Fruit fly (Drosophila melanogaster) whole organism, prepupa: ENCODE measurements around the gene CG6287.

Experiments used
- Blimp-1 ChIP-seq: fragments of 200-800 bp; sonication (Bioruptor generic); optimal IDR thresholded peaks from 3 replicates; lab custom pipeline; 2017; ENCODE audit warnings: missing biosample characterization, missing genetic modification characterization, mild to moderate bottlenecking, moderate library complexity, missing genetic modification reagents
- CG10631 ChIP-seq: fragments of 200-800 bp; sonication (Bioruptor generic); optimal IDR thresholded peaks from 2 replicates; lab custom pipeline; 2016; ENCODE audit warnings: missing biosample characterization, missing genetic modification characterization
- CG10669 ChIP-seq: fragments of 200-800 bp; sonication (Bioruptor generic); optimal IDR thresholded peaks from 3 replicates; lab custom pipeline; 2018; ENCODE audit warnings: missing biosample characterization, mild to moderate bottlenecking, missing genetic modification characterization, moderate library complexity
- CG11294 ChIP-seq: fragments of 200-800 bp; sonication (Bioruptor generic); IDR thresholded peaks from 2 replicates; pipeline ENCODE4 v1.3.6; 2022; ENCODE audit warnings: missing biosample characterization, missing genetic modification characterization
- CG11762 ChIP-seq: fragments of 200-800 bp; sonication (Bioruptor generic); optimal IDR thresholded peaks from 3 replicates; lab custom pipeline; 2016; ENCODE audit warnings: missing biosample characterization, missing genetic modification characterization; ENCODE audit not compliant: insufficient read depth
- CG11902 ChIP-seq: fragments of 200-800 bp; sonication (Bioruptor generic); optimal IDR thresholded peaks from 3 replicates; lab custom pipeline; 2016; ENCODE audit warnings: missing biosample characterization, missing genetic modification characterization
- CG15336 ChIP-seq: fragments of 200-800 bp; sonication (Bioruptor generic); IDR thresholded peaks from 2 replicates; pipeline ENCODE4 v1.3.6; 2022; ENCODE audit warnings: missing biosample characterization, missing genetic modification characterization
- CG1621 ChIP-seq: fragments of 200-800 bp; sonication (Bioruptor generic); optimal IDR thresholded peaks from 3 replicates; lab custom pipeline; 2018; ENCODE audit warnings: missing biosample characterization, mild to moderate bottlenecking, missing genetic modification characterization
- CG16779 ChIP-seq: fragments of 200-800 bp; sonication (Bioruptor generic); optimal IDR thresholded peaks from 3 replicates; lab custom pipeline; 2017; ENCODE audit warnings: missing biosample characterization, mild to moderate bottlenecking, missing genetic modification characterization
- CG3032 ChIP-seq: fragments of 200-800 bp; optimal IDR thresholded peaks from 2 replicates; lab custom pipeline; 2019; ENCODE audit warnings: missing biosample characterization, mild to moderate bottlenecking, missing genetic modification characterization, moderate library complexity
- CG31627 ChIP-seq: fragments of 200-800 bp; sonication (Bioruptor generic); optimal IDR thresholded peaks from 3 replicates; lab custom pipeline; 2016; ENCODE audit warnings: missing biosample characterization, missing genetic modification characterization
- CG32006 ChIP-seq: fragments of 200-800 bp; sonication (Bioruptor generic); optimal IDR thresholded peaks from 3 replicates; lab custom pipeline; 2017; ENCODE audit warnings: missing biosample characterization, mild to moderate bottlenecking, missing genetic modification characterization
- CG4318 ChIP-seq: fragments of 200-800 bp; sonication (Bioruptor generic); optimal IDR thresholded peaks from 3 replicates; lab custom pipeline; 2017; ENCODE audit warnings: missing biosample characterization, mild to moderate bottlenecking, missing genetic modification characterization
- CG6276 ChIP-seq: fragments of 200-800 bp; sonication (Bioruptor generic); optimal IDR thresholded peaks from 2 replicates; lab custom pipeline; 2017; ENCODE audit warnings: missing biosample characterization, mild to moderate bottlenecking, missing genetic modification characterization
- CG6792 ChIP-seq: fragments of 200-800 bp; sonication (Bioruptor generic); optimal IDR thresholded peaks from 3 replicates; lab custom pipeline; 2016; ENCODE audit warnings: missing biosample characterization, missing genetic modification characterization
- CG6854 ChIP-seq: fragments of 200-800 bp; sonication (Bioruptor generic); optimal IDR thresholded peaks from 2 replicates; lab custom pipeline; 2017; ENCODE audit warnings: missing biosample characterization, mild to moderate bottlenecking, missing genetic modification characterization
- CG7368 ChIP-seq: fragments of 200-800 bp; sonication (Bioruptor generic); optimal IDR thresholded peaks from 3 replicates; lab custom pipeline; 2016; ENCODE audit warnings: missing biosample characterization, missing genetic modification characterization
- CG8319 ChIP-seq: fragments of 200-800 bp; sonication (Bioruptor generic); optimal IDR thresholded peaks from 3 replicates; lab custom pipeline; 2016; ENCODE audit warnings: missing biosample characterization, missing genetic modification characterization
- CG8632 ChIP-seq: fragments of 200-800 bp; sonication (Bioruptor generic); optimal IDR thresholded peaks from 3 replicates; lab custom pipeline; 2016; ENCODE audit warnings: missing biosample characterization, missing genetic modification characterization
- CG9139 ChIP-seq: fragments of 200-800 bp; sonication (Bioruptor generic); optimal IDR thresholded peaks from 3 replicates; lab custom pipeline; 2017; ENCODE audit warnings: missing biosample characterization, mild to moderate bottlenecking, missing genetic modification characterization
- Eip75B ChIP-seq: fragments of 200-800 bp; sonication (Bioruptor generic); optimal IDR thresholded peaks from 3 replicates; lab custom pipeline; 2016; ENCODE audit warnings: missing biosample characterization, missing genetic modification characterization
- Eip78C ChIP-seq: fragments of 200-800 bp; sonication (Bioruptor generic); peaks from one replicate; lab custom pipeline; 2016; ENCODE audit warnings: missing biosample characterization, missing genetic modification characterization
- Eip93F ChIP-seq: fragments of 200-800 bp; sonication (Bioruptor generic); optimal IDR thresholded peaks from 2 replicates; lab custom pipeline; 2016; ENCODE audit warnings: missing biosample characterization, mild to moderate bottlenecking, missing genetic modification characterization
- Ets96B ChIP-seq: fragments of 200-800 bp; optimal IDR thresholded peaks from 2 replicates; lab custom pipeline; 2019; ENCODE audit warnings: missing biosample characterization, mild to moderate bottlenecking, missing genetic modification characterization, moderate library complexity
- Gug ChIP-seq: fragments of 200-800 bp; sonication (Bioruptor generic); IDR thresholded peaks from 2 replicates; pipeline ENCODE4 v1.3.6; 2022; ENCODE audit warnings: missing biosample characterization, missing genetic modification characterization
- Hr38 ChIP-seq: sonication (Bioruptor generic); optimal IDR thresholded peaks from 2 replicates; lab custom pipeline; 2016; ENCODE audit warnings: missing biosample characterization, missing genetic modification characterization
- Lpt ChIP-seq: fragments of 200-800 bp; sonication (Bioruptor generic); optimal IDR thresholded peaks from 3 replicates; lab custom pipeline; 2016; ENCODE audit warnings: missing biosample characterization, missing genetic modification characterization
- OdsH ChIP-seq: fragments of 200-800 bp; sonication (Bioruptor generic); optimal IDR thresholded peaks from 3 replicates; lab custom pipeline; 2016; ENCODE audit warnings: missing biosample characterization, missing genetic modification characterization
- Sox102F ChIP-seq: fragments of 200-800 bp; sonication (Bioruptor generic); optimal IDR thresholded peaks from 2 replicates; lab custom pipeline; 2016; ENCODE audit warnings: missing biosample characterization, mild to moderate bottlenecking, missing genetic modification characterization
- Sox14 ChIP-seq: fragments of 200-800 bp; sonication (Bioruptor generic); optimal IDR thresholded peaks from 3 replicates; lab custom pipeline; 2016; ENCODE audit warnings: missing biosample characterization, missing genetic modification characterization
- Sox15 ChIP-seq: fragments of 200-800 bp; sonication (Bioruptor generic); optimal IDR thresholded peaks from 3 replicates; lab custom pipeline; 2016; ENCODE audit warnings: missing biosample characterization, missing genetic modification characterization
- achi ChIP-seq: fragments of 200-800 bp; sonication (Bioruptor generic); optimal IDR thresholded peaks from 3 replicates; lab custom pipeline; 2016; ENCODE audit warnings: missing biosample characterization, missing genetic modification characterization
- acj6 ChIP-seq: fragments of 200-800 bp; sonication (Bioruptor generic); optimal IDR thresholded peaks from 3 replicates; lab custom pipeline; 2016; ENCODE audit warnings: missing biosample characterization, missing genetic modification characterization
- cyc ChIP-seq: fragments of 200-800 bp; sonication (Bioruptor generic); optimal IDR thresholded peaks from 3 replicates; lab custom pipeline; 2016; ENCODE audit warnings: missing biosample characterization, missing genetic modification characterization
- dsx ChIP-seq: fragments of 200-800 bp; optimal IDR thresholded peaks from 3 replicates; lab custom pipeline; 2019; ENCODE audit warnings: missing biosample characterization, mild to moderate bottlenecking, missing genetic modification characterization, moderate library complexity; ENCODE audit not compliant: poor library complexity, severe bottlenecking
- fd85E ChIP-seq: fragments of 200-800 bp; sonication (Bioruptor generic); optimal IDR thresholded peaks from 3 replicates; lab custom pipeline; 2016; ENCODE audit warnings: missing biosample characterization, missing genetic modification characterization
- fkh ChIP-seq: fragments of 200-800 bp; sonication (Bioruptor generic); optimal IDR thresholded peaks from 3 replicates; lab custom pipeline; 2017; ENCODE audit warnings: missing biosample characterization, mild to moderate bottlenecking, missing genetic modification characterization, moderate library complexity
- lz ChIP-seq: fragments of 200-800 bp; sonication (Bioruptor generic); optimal IDR thresholded peaks from 3 replicates; lab custom pipeline; 2016; ENCODE audit warnings: missing biosample characterization, missing genetic modification characterization
- net ChIP-seq: fragments of 200-800 bp; sonication (Bioruptor generic); optimal IDR thresholded peaks from 3 replicates; lab custom pipeline; 2016; ENCODE audit warnings: missing biosample characterization, missing genetic modification characterization
- salr ChIP-seq, 2 experiments: fragments of 200-800 bp; sonication (Bioruptor generic); optimal IDR thresholded peaks; 3 replicates each; lab custom pipeline; 2016 to 2018; ENCODE audit warnings: missing biosample characterization in 2 of 2, missing genetic modification characterization in 2 of 2, mild to moderate bottlenecking in 1 of 2
- spab ChIP-seq: fragments of 200-800 bp; sonication (Bioruptor generic); optimal IDR thresholded peaks from 2 replicates; lab custom pipeline; 2017; ENCODE audit warnings: missing biosample characterization, mild to moderate bottlenecking, missing genetic modification characterization, missing genetic modification reagents
- ss ChIP-seq, 2 experiments: fragments of 200-800 bp; sonication (Bioruptor generic); optimal IDR thresholded peaks; 2 replicates in 1 of 2; 3 replicates in 1 of 2; lab custom pipeline; 2017 to 2018; ENCODE audit warnings: mild to moderate bottlenecking in 2 of 2, missing biosample characterization in 2 of 2, missing genetic modification characterization in 2 of 2, moderate library complexity in 1 of 2
- svp ChIP-seq: fragments of 200-800 bp; sonication (Bioruptor generic); peaks from one replicate; lab custom pipeline; 2016; ENCODE audit warnings: missing biosample characterization, missing genetic modification characterization

CG6287 gene

DNA sequence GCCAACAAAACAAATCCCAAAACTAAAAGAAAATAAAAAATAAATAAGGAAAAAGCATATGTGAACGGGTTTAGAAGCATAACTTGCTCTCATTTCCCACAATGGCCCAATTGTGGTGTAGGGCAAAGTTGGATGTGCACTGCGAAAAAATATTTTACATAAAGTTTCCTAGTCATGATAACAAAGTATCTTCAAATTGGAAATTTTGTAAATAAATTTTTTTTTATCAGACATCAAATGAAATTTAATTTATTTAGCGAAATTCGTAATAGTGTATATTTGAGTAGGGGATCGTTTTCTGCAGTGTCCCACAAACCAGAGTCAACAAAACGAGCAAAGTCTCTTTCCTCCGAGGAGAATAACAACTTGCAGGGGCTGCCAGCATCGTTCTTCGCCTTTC lies 28.6 kb upstream of the CG6287 start (continued):
- TF ChIP-seq CG6276 (GFP tag; lab: Kevin White, UChicago), result peak; percentile 79
- peak; percentile 60 for TF ChIP-seq Sox15 (GFP tag; lab: Kevin White, UChicago)
- peak; percentile 79 for TF ChIP-seq CG1621
- TF ChIP-seq Lpt (GFP tag; lab: Kevin White, UChicago), result peak; percentile 69
- TF ChIP-seq salr (GFP tag; optimal IDR thresholded peaks at IDR 0.05; lab: Kevin White, UChicago), result peak; percentile 74 to 83
- peak; percentile 3 for TF ChIP-seq Blimp-1 (GFP tag; lab: Kevin White, UChicago)
- TF ChIP-seq CG32006 (GFP tag; lab: Kevin White, UChicago), result peak; percentile 82
- peak; percentile 82 to 83 for TF ChIP-seq ss (GFP tag; optimal IDR thresholded peaks at IDR 0.05; lab: Kevin White, UChicago)
- peak; percentile 72 for TF ChIP-seq CG8319
- peak; percentile 55 for TF ChIP-seq fd85E
- peak; percentile 92 for TF ChIP-seq svp (GFP tag; lab: Kevin White, UChicago)
- TF ChIP-seq Ets96B (tag; lab: Kevin White, UChicago), result peak; percentile 91
- no peak for TF ChIP-seq fkh
- peak; percentile 62 for TF ChIP-seq CG16779 (tag; lab: Kevin White, UChicago)
- TF ChIP-seq CG10669 (GFP tag; lab: Kevin White, UChicago), result peak; percentile 86
- TF ChIP-seq CG3032 (tag; lab: Kevin White, UChicago), result peak; percentile 91
- TF ChIP-seq, all 60 proteins: peak for 58

dm6 chr2L:11182610-11183243 lies 27.2 kb upstream of the CG6287 start:
- TF ChIP-seq CG11294 (GFP tag; lab: Robert Waterston, UW) (no peak), Sox14 (GFP tag; lab: Kevin White, UChicago) (no peak), achi (GFP tag; lab: Kevin White, UChicago) (no peak), lz (no peak), CG6854 (GFP tag; lab: Kevin White, UChicago) (peak; percentile 31), Eip75B (GFP tag; lab: Kevin White, UChicago) (no peak), net (GFP tag; lab: Kevin White, UChicago) (no peak), Eip78C (peak; percentile 61), cyc (GFP tag; lab: Kevin White, UChicago) (no peak), CG11762 (GFP tag; lab: Kevin White, UChicago) (no peak), CG8319 (no peak), CG6792 (no peak), CG9139 (GFP tag; lab: Kevin White, UChicago) (no peak), CG8632 (GFP tag; lab: Kevin White, UChicago) (no peak), CG11902 (GFP tag; lab: Kevin White, UChicago) (no peak), CG7368 (GFP tag; lab: Kevin White, UChicago) (no peak), Eip93F (GFP tag; lab: Kevin White, UChicago) (no peak), CG1621 (peak; percentile 5), dsx (peak; percentile 59), ss (GFP tag; optimal IDR thresholded peaks at IDR 0.05; lab: Kevin White, UChicago) (no peak), CG32006 (GFP tag; lab: Kevin White, UChicago) (no peak), CG4318 (GFP tag; lab: Kevin White, UChicago) (no peak), CG10669 (GFP tag; lab: Kevin White, UChicago) (no peak), salr (GFP tag; optimal IDR thresholded peaks at IDR 0.05; lab: Kevin White, UChicago) (no peak), fd85E (no peak), CG15336 (GFP tag; lab: Robert Waterston, UW) (no peak), Sox15 (GFP tag; lab: Kevin White, UChicago) (no peak), Sox102F (no peak), CG10631 (GFP tag; lab: Kevin White, UChicago) (no peak)

DNA sequence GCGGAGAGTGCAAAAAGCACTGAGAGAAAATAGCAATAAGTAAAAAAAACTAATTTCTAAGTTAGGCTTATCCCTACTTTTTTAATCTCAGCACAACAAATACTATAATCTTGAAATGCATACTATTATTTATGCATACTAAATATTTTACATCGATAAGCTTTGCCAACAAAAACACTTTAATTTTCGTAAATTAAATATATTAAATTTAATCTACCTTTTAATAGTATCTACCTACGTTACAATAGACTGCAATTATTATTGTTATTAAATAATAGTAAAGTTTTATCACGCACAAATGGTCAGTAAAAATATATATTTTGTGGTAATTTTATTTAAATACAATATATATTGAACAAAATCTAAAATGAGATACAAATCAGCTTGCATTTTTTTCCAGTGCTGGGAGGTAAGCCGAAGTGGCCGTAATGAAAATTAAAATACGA lies 26.6 kb upstream of the CG6287 start:
- TF ChIP-seq CG11762 (GFP tag; lab: Kevin White, UChicago), result peak; percentile 77
- peak; percentile 93 for TF ChIP-seq CG3032 (tag; lab: Kevin White, UChicago)
- TF ChIP-seq CG8632 (GFP tag; lab: Kevin White, UChicago), result peak; percentile 91
- peak; percentile 67 for TF ChIP-seq Sox15 (GFP tag; lab: Kevin White, UChicago)
- peak; percentile 36 for TF ChIP-seq CG6276 (GFP tag; lab: Kevin White, UChicago)
- no peak for TF ChIP-seq Hr38
- TF ChIP-seq acj6, result peak; percentile 81
- TF ChIP-seq Eip78C, result peak; percentile 95
- TF ChIP-seq Ets96B (tag; lab: Kevin White, UChicago), result peak; percentile 89
- TF ChIP-seq CG11902 (GFP tag; lab: Kevin White, UChicago), result peak; percentile 72
- TF ChIP-seq Sox14 (GFP tag; lab: Kevin White, UChicago), result peak; percentile 24
- TF ChIP-seq cyc (GFP tag; lab: Kevin White, UChicago), result peak; percentile 63
- peak; percentile 82 for TF ChIP-seq CG10669 (GFP tag; lab: Kevin White, UChicago)
- TF ChIP-seq net (GFP tag; lab: Kevin White, UChicago), result peak; percentile 74
- TF ChIP-seq spab (GFP tag; lab: Kevin White, UChicago), result peak; percentile 87
- no peak for TF ChIP-seq Gug (GFP tag; lab: Robert Waterston, UW)
- peak; percentile 32 for TF ChIP-seq CG4318 (GFP tag; lab: Kevin White, UChicago)
- TF ChIP-seq OdsH, result peak; percentile 80
- no peak for TF ChIP-seq CG6854 (GFP tag; lab: Kevin White, UChicago)
- TF ChIP-seq Eip75B (GFP tag; lab: Kevin White, UChicago), result peak; percentile 49
- TF ChIP-seq achi (GFP tag; lab: Kevin White, UChicago), result peak; percentile 81
- peak; percentile 83 for TF ChIP-seq CG9139 (GFP tag; lab: Kevin White, UChicago)
- TF ChIP-seq CG6792, result peak; percentile 80
- TF ChIP-seq CG31627 (GFP tag; lab: Kevin White, UChicago), result peak; percentile 55
